Fruit fly (Drosophila melanogaster): ENCODE data around the gene AstCC.

AstCC gene

DNA sequence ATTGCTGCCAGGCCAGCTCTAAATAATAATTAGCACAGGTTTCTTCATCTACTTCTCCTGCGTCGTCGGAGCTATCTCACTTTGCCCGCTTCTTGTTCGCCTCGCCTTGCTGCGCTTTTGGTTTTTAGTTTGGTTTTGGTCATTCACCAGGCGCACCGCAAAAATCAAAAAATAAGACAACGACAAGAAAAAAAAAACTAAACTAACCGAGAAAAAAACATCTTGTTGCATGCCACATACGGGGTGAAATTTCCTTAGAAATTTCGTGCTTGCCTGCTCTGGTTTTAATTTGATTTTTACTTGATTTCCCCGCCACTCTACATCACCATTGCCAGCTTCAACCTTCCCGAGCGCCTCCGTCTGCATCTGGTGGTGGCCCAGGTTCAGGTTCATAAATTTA lies 43.2 kb downstream of the AstCC start:
- TF ChIP-seq jim (GFP tag; optimal IDR thresholded peaks at IDR 0.05) = no peak
- no peak for TF ChIP-seq br (GFP tag; optimal IDR thresholded peaks at IDR 0.05)
- TF ChIP-seq rgr (GFP tag; optimal IDR thresholded peaks at IDR 0.05) = no peak
- TF ChIP-seq brk (GFP tag; optimal IDR thresholded peaks at IDR 0.05) = no peak
- TF ChIP-seq CG32264 (GFP tag; optimal IDR thresholded peaks at IDR 0.05) = no peak
- TF ChIP-seq h (GFP tag; optimal IDR thresholded peaks at IDR 0.05) = no peak
- TF ChIP-seq Abd-B (GFP tag; optimal IDR thresholded peaks at IDR 0.05) = no peak
- TF ChIP-seq dmrt93B (GFP tag; optimal IDR thresholded peaks at IDR 0.05) = no peak
- TF ChIP-seq usp (GFP tag; optimal IDR thresholded peaks at IDR 0.05) = no peak
- no peak for TF ChIP-seq lola (GFP tag; optimal IDR thresholded peaks at IDR 0.05)
- TF ChIP-seq sage (GFP tag; optimal IDR thresholded peaks at IDR 0.05) = no peak
- no peak for TF ChIP-seq dl (GFP tag; optimal IDR thresholded peaks at IDR 0.05; ENCODE audit: insufficient read depth in 1 of 2, partially characterized antibody in 2 of 2)
- no peak for TF ChIP-seq fru (GFP tag; optimal IDR thresholded peaks at IDR 0.05)

DNA sequence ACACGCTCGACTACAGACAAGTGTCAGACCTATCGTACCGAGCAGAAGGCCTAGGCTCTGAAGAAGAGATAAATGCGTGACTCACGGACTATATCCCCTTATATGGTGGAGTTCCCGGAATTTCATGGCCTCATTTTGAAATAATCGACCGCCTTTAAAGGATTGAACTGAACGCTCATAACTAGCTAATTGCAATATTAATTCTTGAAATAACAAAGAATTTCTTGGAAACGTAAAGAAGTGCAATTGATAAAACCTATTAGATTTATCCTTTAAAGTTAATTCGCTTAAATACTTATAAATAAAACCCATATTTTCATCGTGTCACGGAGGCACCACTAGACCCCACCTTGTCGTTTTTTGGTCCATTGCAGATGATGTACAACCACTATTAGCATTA lies 44.0 kb downstream of the AstCC start:
- TF ChIP-seq OdsH (GFP tag; optimal IDR thresholded peaks at IDR 0.05) = no peak
- TF ChIP-seq Rel (GFP tag; optimal IDR thresholded peaks at IDR 0.05) = no peak
- peak; percentile 3 for TF ChIP-seq Rel (tag; optimal IDR thresholded peaks at IDR 0.05)

- TF ChIP-seq dmrt93B (GFP tag; optimal IDR thresholded peaks at IDR 0.05) (no peak), CG32264 (GFP tag; optimal IDR thresholded peaks at IDR 0.05) (no peak), fru (GFP tag; optimal IDR thresholded peaks at IDR 0.05) (no peak), Dfd (GFP tag; optimal IDR thresholded peaks at IDR 0.05) (no peak), Dif (GFP tag; optimal IDR thresholded peaks at IDR 0.05; ENCODE audit: partially characterized antibody) (no peak)
Observed at dm6 chr2L:11039548-11040144, 45.4 kb downstream of the AstCC start.

- TF ChIP-seq Dif (GFP tag; optimal IDR thresholded peaks at IDR 0.05; ENCODE audit: partially characterized antibody) (peak; percentile 38), Dfd (GFP tag; optimal IDR thresholded peaks at IDR 0.05) (no peak), jim (GFP tag; optimal IDR thresholded peaks at IDR 0.05) (no peak), lola (GFP tag; optimal IDR thresholded peaks at IDR 0.05) (no peak), sage (GFP tag; optimal IDR thresholded peaks at IDR 0.05) (peak; percentile 11), brk (GFP tag; optimal IDR thresholded peaks at IDR 0.05) (peak; percentile 54), h (GFP tag; optimal IDR thresholded peaks at IDR 0.05) (peak; percentile 34), Rel (GFP tag; optimal IDR thresholded peaks at IDR 0.05) (no peak), Rel (tag; optimal IDR thresholded peaks at IDR 0.05) (peak; percentile 36), Sp1 (GFP tag; optimal IDR thresholded peaks at IDR 0.05) (no peak)
Observed at dm6 chr2L:11038918-11039317, 46.1 kb downstream of the AstCC start.

DNA sequence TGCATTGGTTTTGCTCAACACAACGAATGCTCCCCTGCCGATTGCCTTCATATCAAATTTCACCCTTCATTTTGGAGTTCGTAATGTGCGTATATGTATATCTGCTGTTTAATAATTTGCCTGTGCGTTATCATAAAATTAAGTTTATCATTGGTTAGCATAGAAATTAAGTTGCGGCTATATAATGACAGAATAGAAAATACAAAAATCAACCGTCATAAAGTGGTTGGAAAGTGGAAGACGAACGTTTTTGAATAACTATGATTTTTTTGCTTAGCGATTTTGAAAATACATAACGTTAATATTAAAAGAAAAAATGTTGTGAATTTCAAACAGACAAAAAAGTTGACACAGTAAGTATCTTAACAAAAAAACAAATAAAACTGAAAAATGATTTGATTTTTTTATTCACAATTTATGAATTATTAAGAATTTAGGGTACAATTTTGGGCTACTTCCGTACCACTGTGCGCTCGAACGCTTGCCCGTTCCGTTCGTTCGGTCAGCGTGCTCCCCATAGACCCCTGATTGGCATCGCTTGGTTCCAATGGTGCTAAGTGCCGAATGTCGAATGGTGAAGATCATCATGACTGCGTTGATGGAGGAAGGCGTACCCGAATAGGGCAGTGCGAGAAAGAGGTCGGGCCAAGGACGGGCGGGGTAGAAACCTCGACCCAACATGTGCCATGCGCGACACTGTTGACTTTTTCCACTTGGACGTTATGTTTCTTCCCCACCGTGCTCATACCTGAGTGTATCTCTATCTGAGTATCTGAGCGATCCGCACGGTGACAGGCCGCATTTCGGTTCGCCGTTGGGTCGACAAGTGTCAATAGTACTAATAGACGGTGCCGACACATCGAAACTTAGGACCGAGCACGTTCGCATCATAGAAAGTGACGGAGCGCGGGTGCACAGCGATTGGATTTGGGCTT lies 47.2 kb downstream of the AstCC start:
- TF ChIP-seq sv (GFP tag; optimal IDR thresholded peaks at IDR 0.05) = peak; percentile 43
- TF ChIP-seq fru (GFP tag; optimal IDR thresholded peaks at IDR 0.05) = peak; percentile 27
- no peak for TF ChIP-seq psq (GFP tag; optimal IDR thresholded peaks at IDR 0.05)
- TF ChIP-seq sage (GFP tag; optimal IDR thresholded peaks at IDR 0.05) = no peak
- no peak for TF ChIP-seq HLH106 (tag; optimal IDR thresholded peaks at IDR 0.05)
- TF ChIP-seq rgr (GFP tag; optimal IDR thresholded peaks at IDR 0.05) = peak; percentile 16
- TF ChIP-seq tai (GFP tag; optimal IDR thresholded peaks at IDR 0.05) = peak; percentile 43
- TF ChIP-seq br (GFP tag; optimal IDR thresholded peaks at IDR 0.05) = peak; percentile 36
- no peak for TF ChIP-seq Abd-B (GFP tag; optimal IDR thresholded peaks at IDR 0.05)

DNA sequence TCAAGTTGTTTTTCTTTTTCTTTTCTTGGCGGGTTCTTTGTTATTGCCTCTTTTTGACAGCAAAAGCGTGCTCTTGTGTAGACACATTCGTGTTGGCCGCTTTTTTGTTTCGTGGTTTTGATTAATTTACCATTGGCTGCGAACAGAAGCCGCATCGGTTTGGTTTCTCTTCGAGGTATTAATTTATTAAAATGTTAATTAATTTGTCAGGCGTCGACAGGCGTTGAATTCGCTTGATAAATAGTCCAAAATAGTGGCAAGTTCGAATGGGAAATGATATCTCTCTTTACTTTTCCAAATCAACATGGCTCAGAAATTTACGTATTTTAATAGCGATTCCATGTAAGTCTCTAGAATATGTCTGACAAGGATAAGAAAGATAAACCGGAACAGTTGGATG lies 50.5 kb downstream of the AstCC start, which contains the start of gene CG18666:
Gene CG18666, plus strand, starts transcription at position 301 of the 400 bp plus-strand sequence.
- TF ChIP-seq dmrt93B (GFP tag; optimal IDR thresholded peaks at IDR 0.05) = no peak
- no peak for TF ChIP-seq Hnf4 (GFP tag; optimal IDR thresholded peaks at IDR 0.05)
- TF ChIP-seq CG32264 (GFP tag; optimal IDR thresholded peaks at IDR 0.05) = no peak
- no peak for TF ChIP-seq Dfd (GFP tag; optimal IDR thresholded peaks at IDR 0.05)
- no peak for TF ChIP-seq dsf (GFP tag; optimal IDR thresholded peaks at IDR 0.05; ENCODE audit: borderline replicate concordance)
- no peak for TF ChIP-seq N (GFP tag; optimal IDR thresholded peaks at IDR 0.05)
- no peak for TF ChIP-seq Hr78 (GFP tag; optimal IDR thresholded peaks at IDR 0.05)
- TF ChIP-seq OdsH (GFP tag; optimal IDR thresholded peaks at IDR 0.05) = no peak
- TF ChIP-seq CG9705 (GFP tag; optimal IDR thresholded peaks at IDR 0.05) = no peak
- TF ChIP-seq br (GFP tag; optimal IDR thresholded peaks at IDR 0.05) = no peak
- TF ChIP-seq psq (GFP tag; optimal IDR thresholded peaks at IDR 0.05) = no peak
- no peak for TF ChIP-seq lola (GFP tag; optimal IDR thresholded peaks at IDR 0.05)
- no peak for TF ChIP-seq ey (GFP tag; optimal IDR thresholded peaks at IDR 0.05)
- no peak for TF ChIP-seq usp (GFP tag; optimal IDR thresholded peaks at IDR 0.05)
- TF ChIP-seq GATAd (GFP tag; optimal IDR thresholded peaks at IDR 0.05) = no peak
- TF ChIP-seq Hr83 (GFP tag; optimal IDR thresholded peaks at IDR 0.05; ENCODE audit: poor library complexity, severe bottlenecking) = no peak
- no peak for TF ChIP-seq foxo (GFP tag; optimal IDR thresholded peaks at IDR 0.05)
- no peak for TF ChIP-seq sage (GFP tag; optimal IDR thresholded peaks at IDR 0.05)
- no peak for TF ChIP-seq CrebA (GFP tag; optimal IDR thresholded peaks at IDR 0.05; ENCODE audit: borderline replicate concordance)
- TF ChIP-seq brk (GFP tag; optimal IDR thresholded peaks at IDR 0.05) = no peak

Measured in whole organism, wandering third instar larva.